Worm (Caenorhabditis elegans): Measurements from ENCODE around the gene C01G10.10.

Gene C01G10.10

ce11 chrV:15065068-15065744, 17.0 kb downstream of the C01G10.10 start, which contains the start of gene C25D7.9 (continued):
- TF ChIP-seq nhr-6 (tag; optimal IDR thresholded peaks at IDR 0.05) (no peak), F13H6.1 (tag; optimal IDR thresholded peaks at IDR 0.05) (peak; percentile 9), lin-39 (tag; optimal IDR thresholded peaks at IDR 0.05) (no peak), C34F6.9 (tag; optimal IDR thresholded peaks at IDR 0.05) (peak; percentile 29), ztf-11 (tag; optimal IDR thresholded peaks at IDR 0.05) (no peak), mab-5 (tag; optimal IDR thresholded peaks at IDR 0.05) (no peak), blmp-1 (tag; optimal IDR thresholded peaks at IDR 0.05; ENCODE audit: insufficient read depth) (no peak), mbf-1 (tag; optimal IDR thresholded peaks at IDR 0.05) (no peak), ztf-4 (tag; optimal IDR thresholded peaks at IDR 0.05) (no peak), ceh-16 (tag; optimal IDR thresholded peaks at IDR 0.05) (no peak), crh-2 (tag; optimal IDR thresholded peaks at IDR 0.05) (no peak), zag-1 (tag; optimal IDR thresholded peaks at IDR 0.05) (peak; percentile 51), egl-27 (tag; optimal IDR thresholded peaks at IDR 0.05) (no peak), skn-1 (tag; optimal IDR thresholded peaks at IDR 0.05) (no peak), nhr-129 (tag; optimal IDR thresholded peaks at IDR 0.05) (peak; percentile 23), sma-9 (GFP tag; optimal IDR thresholded peaks at IDR 0.05) (no peak), sma-9 (tag; optimal IDR thresholded peaks at IDR 0.05) (no peak)

ce11 chrV:15063987-15064386, 18.3 kb downstream of the C01G10.10 start, which contains the start of gene rap-2:
rap-2 (minus strand) TSS chrV:15064087.
- TF ChIP-seq ztf-1 (GFP tag; conservative IDR thresholded peaks at IDR 0.05) (no peak), unc-55 (GFP tag; optimal IDR thresholded peaks at IDR 0.05) (no peak), aly-2 (tag; optimal IDR thresholded peaks at IDR 0.05) (no peak), nhr-77 (tag; optimal IDR thresholded peaks at IDR 0.05) (no peak), lin-13 (GFP tag; optimal IDR thresholded peaks at IDR 0.05) (no peak), Y55F3AM.14 (GFP tag; optimal IDR thresholded peaks at IDR 0.05) (no peak), sem-4 (tag; optimal IDR thresholded peaks at IDR 0.05) (no peak), dmd-4 (tag; optimal IDR thresholded peaks at IDR 0.05) (no peak), peb-1 (tag; optimal IDR thresholded peaks at IDR 0.05) (no peak), nhr-25 (tag; optimal IDR thresholded peaks at IDR 0.05) (no peak), nhr-6 (tag; optimal IDR thresholded peaks at IDR 0.05) (no peak), lin-39 (tag; optimal IDR thresholded peaks at IDR 0.05) (no peak), mab-5 (tag; optimal IDR thresholded peaks at IDR 0.05) (no peak), nhr-12 (tag; optimal IDR thresholded peaks at IDR 0.05) (no peak), blmp-1 (tag; optimal IDR thresholded peaks at IDR 0.05; ENCODE audit: insufficient read depth) (no peak), sma-9 (GFP tag; optimal IDR thresholded peaks at IDR 0.05) (no peak), sma-9 (tag; optimal IDR thresholded peaks at IDR 0.05) (no peak), nhr-23 (tag; optimal IDR thresholded peaks at IDR 0.05) (no peak), lsy-2 (tag; optimal IDR thresholded peaks at IDR 0.05) (no peak)

ce11 chrV:15060595-15060994, 21.6 kb downstream of the C01G10.10 start:
- no peak for TF ChIP-seq Y55F3AM.14 (GFP tag; optimal IDR thresholded peaks at IDR 0.05)
- TF ChIP-seq sem-4 (tag; optimal IDR thresholded peaks at IDR 0.05) = no peak
- TF ChIP-seq nhr-237 (tag; optimal IDR thresholded peaks at IDR 0.05) = no peak
- TF ChIP-seq nhr-10 (tag; optimal IDR thresholded peaks at IDR 0.05) = no peak
- no peak for TF ChIP-seq nhr-11 (tag; optimal IDR thresholded peaks at IDR 0.05)
- TF ChIP-seq nhr-77 (tag; optimal IDR thresholded peaks at IDR 0.05) = no peak
- TF ChIP-seq alr-1 (tag; optimal IDR thresholded peaks at IDR 0.05) = no peak
- no peak for TF ChIP-seq mab-5 (tag; optimal IDR thresholded peaks at IDR 0.05)
- no peak for TF ChIP-seq egl-27 (tag; optimal IDR thresholded peaks at IDR 0.05)
- TF ChIP-seq unc-55 (GFP tag; optimal IDR thresholded peaks at IDR 0.05) = no peak

- TF ChIP-seq nhr-129 (tag; optimal IDR thresholded peaks at IDR 0.05) (peak; percentile 36), C34F6.9 (tag; optimal IDR thresholded peaks at IDR 0.05) (peak; percentile 39), gmeb-1 (tag; optimal IDR thresholded peaks at IDR 0.05) (peak; percentile 75), fos-1 (tag; optimal IDR thresholded peaks at IDR 0.05) (no peak)
Observed at ce11 chrV:15059534-15059933, 22.7 kb downstream of the C01G10.10 start, which contains the start of the genes mcm-3 and C25D7.15. mcm-3 (minus strand) TSS chrV:15059599. C25D7.15 (plus strand) TSS chrV:15059808.
